Fruit fly (Drosophila melanogaster) whole organism, embryonic: Measurements from ENCODE around the gene CG42718.
A peak's percentile ranks its signal among the peaks of the same experiment; 100 is the strongest.

Experiments
- Aef1 ChIP-seq: fragments of 200-800 bp; sonication (Bioruptor generic); IDR thresholded peaks from 3 replicates; pipeline ENCODE4 v1.3.6; 2022; ENCODE audit warnings: missing biosample characterization, missing genetic modification characterization
- Blimp-1 ChIP-seq: fragments of 200-800 bp; sonication (Bioruptor generic); optimal IDR thresholded peaks from 3 replicates; lab custom pipeline; 2018; ENCODE audit warnings: missing biosample characterization, missing genetic modification characterization, mild to moderate bottlenecking, moderate library complexity, missing genetic modification reagents
- CG10366 ChIP-seq: fragments of 200-800 bp; sonication (Bioruptor generic); IDR thresholded peaks from 2 replicates; pipeline ENCODE4 v1.3.6; 2022; ENCODE audit warnings: missing biosample characterization, missing genetic modification characterization
- CG10543 ChIP-seq: fragments of 200-800 bp; sonication (Bioruptor generic); optimal IDR thresholded peaks from 3 replicates; lab custom pipeline; 2017; ENCODE audit warnings: missing biosample characterization, mild to moderate bottlenecking, missing genetic modification characterization, moderate library complexity
- CG10959 ChIP-seq: fragments of 200-800 bp; sonication (Bioruptor generic); IDR thresholded peaks from 2 replicates; pipeline ENCODE4 v1.3.6; 2022; ENCODE audit warnings: missing biosample characterization, missing genetic modification characterization
- CG10979 ChIP-seq: fragments of 200-800 bp; sonication (Bioruptor generic); optimal IDR thresholded peaks from 2 replicates; lab custom pipeline; 2018; ENCODE audit warnings: missing biosample characterization, mild to moderate bottlenecking, missing genetic modification characterization, moderate library complexity
- CG33213 ChIP-seq: fragments of 200-800 bp; sonication (Bioruptor generic); optimal IDR thresholded peaks from 3 replicates; lab custom pipeline; 2016; ENCODE audit warnings: missing biosample characterization, missing genetic modification characterization
- CG3726 ChIP-seq: fragments of 200-800 bp; sonication (Bioruptor generic); IDR thresholded peaks from 3 replicates; pipeline ENCODE4, ENCODE4 v1.3.6; 2022; ENCODE audit warnings: missing biosample characterization, missing genetic modification characterization
- CG5180 ChIP-seq: fragments of 200-800 bp; sonication (Bioruptor generic); optimal IDR thresholded peaks from 3 replicates; lab custom pipeline; 2017; ENCODE audit warnings: missing biosample characterization, missing genetic modification characterization, mild to moderate bottlenecking, moderate library complexity, missing genetic modification reagents
- CG9215 ChIP-seq: fragments of 200-800 bp; sonication (Bioruptor generic); IDR thresholded peaks from 2 replicates; pipeline ENCODE4 v1.3.6; 2022; ENCODE audit warnings: missing biosample characterization, missing genetic modification characterization
- CkIIα-i1 ChIP-seq: fragments of 200-800 bp; sonication (Bioruptor generic); IDR thresholded peaks from 2 replicates; pipeline ENCODE4 v1.3.6; 2022; ENCODE audit warnings: missing biosample characterization, missing genetic modification characterization
- Dbx ChIP-seq: fragments of 200-800 bp; sonication (Bioruptor generic); IDR thresholded peaks from 3 replicates; pipeline ENCODE4 v1.3.6; 2022; ENCODE audit warnings: missing biosample characterization, missing genetic modification characterization
- Dll ChIP-seq: fragments of 200-800 bp; sonication (Bioruptor generic); IDR thresholded peaks from 4 replicates; pipeline ENCODE4 v1.3.6; 2022; ENCODE audit warnings: missing biosample characterization, missing genetic modification characterization; ENCODE audit not compliant: partially characterized antibody
- Ets97D ChIP-seq: fragments of 200-800 bp; sonication (Bioruptor generic); optimal IDR thresholded peaks from 3 replicates; lab custom pipeline; 2016; ENCODE audit warnings: missing biosample characterization, missing genetic modification characterization
- Fer2 ChIP-seq: fragments of 200-800 bp; sonication (Bioruptor generic); optimal IDR thresholded peaks from 2 replicates; lab custom pipeline; 2018; ENCODE audit warnings: missing biosample characterization, mild to moderate bottlenecking, missing genetic modification characterization, moderate library complexity
- HLH3B ChIP-seq: fragments of 200-800 bp; sonication (Bioruptor generic); IDR thresholded peaks from 2 replicates; pipeline ENCODE4 v1.3.6; 2022; ENCODE audit warnings: missing biosample characterization, missing genetic modification characterization
- HLH54F ChIP-seq: fragments of 200-800 bp; sonication (Bioruptor generic); optimal IDR thresholded peaks from 3 replicates; lab custom pipeline; 2016; ENCODE audit warnings: missing biosample characterization, missing genetic modification characterization
- MESR4 ChIP-seq: fragments of 200-800 bp; sonication (Bioruptor generic); optimal IDR thresholded peaks from 2 replicates; lab custom pipeline; 2018; ENCODE audit warnings: missing biosample characterization, mild to moderate bottlenecking, missing genetic modification characterization, moderate library complexity
- MTF-1 ChIP-seq: fragments of 200-800 bp; sonication (Bioruptor generic); optimal IDR thresholded peaks from 2 replicates; lab custom pipeline; 2018; ENCODE audit warnings: missing biosample characterization, mild to moderate bottlenecking, missing genetic modification characterization, borderline replicate concordance
- Med ChIP-seq: fragments of 200-800 bp; sonication (Bioruptor generic); peaks from one replicate; lab custom pipeline; 2016; ENCODE audit warnings: missing biosample characterization, missing genetic modification characterization, mild to moderate bottlenecking, inconsistent platforms, moderate library complexity
- Pdp1 ChIP-seq, 2 experiments: fragments of 200-800 bp; sonication (Bioruptor generic); optimal IDR thresholded peaks; 3 replicates each; lab custom pipeline; 2016; ENCODE audit warnings: missing biosample characterization in 2 of 2, missing genetic modification characterization in 2 of 2, mild to moderate bottlenecking in 1 of 2, moderate library complexity in 1 of 2
- Six4 ChIP-seq: fragments of 200-800 bp; sonication (Bioruptor generic); optimal IDR thresholded peaks from 2 replicates; lab custom pipeline; 2016; ENCODE audit warnings: missing biosample characterization, missing genetic modification characterization
- Tbp ChIP-seq: fragments of >200 bp; optimal IDR thresholded peaks from 2 replicates; lab custom pipeline; 2018; ENCODE audit warnings: missing biosample characterization, missing genetic modification characterization
- amos ChIP-seq: fragments of 200-800 bp; sonication (Bioruptor generic); IDR thresholded peaks from 2 replicates; pipeline ENCODE4 v1.3.6; 2022; ENCODE audit warnings: missing biosample characterization, missing genetic modification characterization; ENCODE audit not compliant: partially characterized antibody
- bsh ChIP-seq, 2 experiments: fragments of 200-800 bp; sonication (Bioruptor generic); optimal IDR thresholded peaks; 2 replicates each; lab custom pipeline; 2017 to 2018; ENCODE audit warnings: mild to moderate bottlenecking in 2 of 2, missing biosample characterization in 2 of 2, missing genetic modification characterization in 2 of 2, moderate library complexity in 1 of 2
- crol ChIP-seq: fragments of 200-800 bp; sonication (Bioruptor generic); IDR thresholded peaks from 2 replicates; pipeline ENCODE4 v1.3.6; 2022; ENCODE audit warnings: missing biosample characterization, missing genetic modification characterization
- cwo ChIP-seq: fragments of 200-800 bp; sonication (Bioruptor generic); optimal IDR thresholded peaks from 3 replicates; lab custom pipeline; 2017; ENCODE audit warnings: missing biosample characterization, missing genetic modification characterization, mild to moderate bottlenecking, moderate library complexity, missing genetic modification reagents
- grau ChIP-seq: fragments of 200-800 bp; optimal IDR thresholded peaks from 3 replicates; lab custom pipeline; 2019; ENCODE audit warnings: missing biosample characterization, mild to moderate bottlenecking, missing genetic modification characterization, moderate library complexity
- gro ChIP-seq: fragments of 200-800 bp; sonication (Bioruptor generic); optimal IDR thresholded peaks from 2 replicates; lab custom pipeline; 2016; ENCODE audit warnings: missing biosample characterization, missing genetic modification characterization
- insv ChIP-seq, 2 experiments: fragments of 200-800 bp; sonication (Bioruptor generic); optimal IDR thresholded peaks; 3 replicates each; lab custom pipeline; 2016 to 2018; ENCODE audit warnings: missing biosample characterization in 2 of 2, missing genetic modification characterization in 2 of 2
- jing ChIP-seq: fragments of 200-800 bp; sonication (Bioruptor generic); optimal IDR thresholded peaks from 2 replicates; lab custom pipeline; 2018; ENCODE audit warnings: missing biosample characterization, mild to moderate bottlenecking, missing genetic modification characterization
- klu ChIP-seq: fragments of 200-800 bp; sonication (Bioruptor generic); IDR thresholded peaks from 2 replicates; pipeline ENCODE4 v1.3.6; 2022; ENCODE audit warnings: missing biosample characterization, missing genetic modification characterization
- knrl ChIP-seq: fragments of 200-800 bp; sonication (Bioruptor generic); IDR thresholded peaks from 3 replicates; pipeline ENCODE4 v1.3.6; 2022; ENCODE audit warnings: missing biosample characterization, missing genetic modification characterization; ENCODE audit not compliant: partially characterized antibody
- lbe ChIP-seq: fragments of 200-800 bp; sonication (Bioruptor generic); optimal IDR thresholded peaks from 2 replicates; lab custom pipeline; 2016; ENCODE audit warnings: missing biosample characterization, mild to moderate bottlenecking, missing genetic modification characterization
- lmd ChIP-seq: fragments of 200-800 bp; sonication (Bioruptor generic); IDR thresholded peaks from 2 replicates; pipeline ENCODE4 v1.3.6; 2022; ENCODE audit warnings: missing biosample characterization, missing genetic modification characterization
- oc ChIP-seq: fragments of 200-800 bp; sonication (Bioruptor generic); optimal IDR thresholded peaks from 2 replicates; lab custom pipeline; 2018; ENCODE audit warnings: missing biosample characterization, mild to moderate bottlenecking, missing genetic modification characterization, moderate library complexity
- rib ChIP-seq: fragments of 200-800 bp; sonication (Bioruptor generic); IDR thresholded peaks from 2 replicates; pipeline ENCODE4 v1.3.6; 2022; ENCODE audit warnings: missing biosample characterization, missing genetic modification characterization
- sens ChIP-seq: fragments of 200-800 bp; sonication (Bioruptor generic); peaks from one replicate; lab custom pipeline; 2016; ENCODE audit warnings: missing biosample characterization, missing genetic modification characterization
- seq ChIP-seq: fragments of 200-800 bp; sonication (Bioruptor generic); IDR thresholded peaks from 2 replicates; pipeline ENCODE4 v1.3.6; 2022; ENCODE audit warnings: missing biosample characterization, missing genetic modification characterization
- tgo ChIP-seq: fragments of 200-800 bp; sonication (Bioruptor generic); IDR thresholded peaks from 3 replicates; pipeline ENCODE4 v1.3.6; 2022; ENCODE audit warnings: missing biosample characterization, missing genetic modification characterization
- tll ChIP-seq, 2 experiments: fragments of 200-800 bp in 1 of 2; fragments of >200 bp in 1 of 2; sonication (Bioruptor generic) in 1 of 2; optimal IDR thresholded peaks; 2 replicates each; lab custom pipeline; 2017 to 2019; ENCODE audit warnings: missing biosample characterization in 2 of 2, missing genetic modification characterization in 2 of 2, mild to moderate bottlenecking in 1 of 2, moderate library complexity in 1 of 2
- unpg ChIP-seq: fragments of 200-800 bp; sonication (Bioruptor generic); optimal IDR thresholded peaks from 3 replicates; lab custom pipeline; 2018; ENCODE audit warnings: missing biosample characterization, mild to moderate bottlenecking, missing genetic modification characterization, moderate library complexity
- zen ChIP-seq: fragments of 200-800 bp; sonication (Bioruptor generic); optimal IDR thresholded peaks from 3 replicates; lab custom pipeline; 2018; ENCODE audit warnings: missing biosample characterization, mild to moderate bottlenecking, missing genetic modification characterization, moderate library complexity

Gene CG42718

dm6 chr3L:16364182-16364581 lies 43.1 kb upstream of the CG42718 start (continued):
- TF ChIP-seq Dll (GFP tag; lab: Robert Waterston, UW) (no peak), CkIIα-i1 (no peak), Six4 (GFP tag; lab: Kevin White, UChicago) (no peak), tll (GFP tag; optimal IDR thresholded peaks at IDR 0.05; lab: Kevin White, UChicago) (no peak), oc (tag; lab: Kevin White, UChicago) (no peak), unpg (GFP tag; lab: Kevin White, UChicago) (no peak), jing (no peak), Med (GFP tag; lab: Kevin White, UChicago) (peak; percentile 44), cwo (GFP tag; lab: Kevin White, UChicago) (no peak), CG10979 (peak; percentile 16), MESR4 (no peak), insv (GFP tag; optimal IDR thresholded peaks at IDR 0.05; lab: Kevin White, UChicago) (no peak), zen (tag; lab: Kevin White, UChicago) (no peak), klu (GFP tag; lab: Robert Waterston, UW) (no peak), amos (GFP tag; lab: Robert Waterston, UW) (no peak), bsh (GFP tag; optimal IDR thresholded peaks at IDR 0.05; lab: Kevin White, UChicago) (peak in 1 of 2 experiments; percentile 64), CG10543 (GFP tag; lab: Kevin White, UChicago) (no peak), rib (GFP tag; lab: Robert Waterston, UW) (no peak), CG10959 (GFP tag; lab: Robert Waterston, UW) (no peak), crol (GFP tag; lab: Robert Waterston, UW) (no peak), Fer2 (tag; lab: Kevin White, UChicago) (no peak), CG5180 (GFP tag; lab: Kevin White, UChicago) (no peak), HLH3B (no peak), tgo (no peak), HLH54F (GFP tag; lab: Kevin White, UChicago) (no peak), grau (tag; lab: Kevin White, UChicago) (peak; percentile 5), Tbp (no peak), sens (GFP tag; lab: Kevin White, UChicago) (peak; percentile 75), Ets97D (GFP tag; lab: Kevin White, UChicago) (no peak), CG9215 (no peak), Pdp1 (GFP tag; optimal IDR thresholded peaks at IDR 0.05; lab: Kevin White, UChicago) (no peak), lbe (GFP tag; lab: Kevin White, UChicago) (peak; percentile 47), CG3726 (GFP tag; lab: Robert Waterston, UW) (no peak), Blimp-1 (GFP tag; lab: Kevin White, UChicago) (peak; percentile 30), CG10366 (GFP tag; lab: Robert Waterston, UW) (no peak), Dbx (GFP tag; lab: Robert Waterston, UW) (no peak)
- TF ChIP-seq, all 482 proteins: peak for 15

- TF ChIP-seq knrl (GFP tag; lab: Robert Waterston, UW): no peak
- TF ChIP-seq lmd (GFP tag; lab: Robert Waterston, UW): no peak
- no peak for TF ChIP-seq seq
- TF ChIP-seq MTF-1 (GFP tag; lab: Kevin White, UChicago): no peak
- TF ChIP-seq Aef1 (GFP tag; lab: Robert Waterston, UW): no peak
- no peak for TF ChIP-seq gro (GFP tag; lab: Kevin White, UChicago)
- TF ChIP-seq CG33213 (GFP tag; lab: Kevin White, UChicago): no peak
Observed at dm6 chr3L:16362119-16362653, 41.1 kb upstream of the CG42718 start, which contains the start of gene Cpr72Ea. Gene Cpr72Ea (plus strand): TSS chr3L:16362603.
